Worm (Caenorhabditis elegans): ENCODE results near the gene C08B6.5.
A peak's percentile ranks its signal among the peaks of the same experiment; 100 is the strongest.

Gene C08B6.5

ce11 chrV:10096932-10097331, 20.6 kb upstream of the C08B6.5 start:
- TF ChIP-seq zag-1 (tag; optimal IDR thresholded peaks at IDR 0.05) (no peak), gmeb-1 (tag; optimal IDR thresholded peaks at IDR 0.05) (peak; percentile 33), fos-1 (tag; optimal IDR thresholded peaks at IDR 0.05) (peak; percentile 83), crh-2 (tag; optimal IDR thresholded peaks at IDR 0.05) (peak; percentile 32), nhr-129 (tag; optimal IDR thresholded peaks at IDR 0.05) (no peak), R02D3.7 (tag; optimal IDR thresholded peaks at IDR 0.05) (no peak)

- TF ChIP-seq elt-1 (tag; optimal IDR thresholded peaks at IDR 0.05) (no peak), elt-3 (tag; optimal IDR thresholded peaks at IDR 0.05) (no peak), mbf-1 (tag; optimal IDR thresholded peaks at IDR 0.05) (no peak), mab-5 (tag; optimal IDR thresholded peaks at IDR 0.05) (no peak), nhr-11 (tag; optimal IDR thresholded peaks at IDR 0.05) (no peak), gmeb-1 (tag; optimal IDR thresholded peaks at IDR 0.05) (no peak), egl-27 (tag; optimal IDR thresholded peaks at IDR 0.05) (no peak), peb-1 (tag; optimal IDR thresholded peaks at IDR 0.05) (no peak), lin-39 (tag; optimal IDR thresholded peaks at IDR 0.05) (no peak), sem-4 (tag; optimal IDR thresholded peaks at IDR 0.05) (no peak), sma-9 (GFP tag; optimal IDR thresholded peaks at IDR 0.05) (no peak), sma-9 (tag; optimal IDR thresholded peaks at IDR 0.05) (no peak)
These were observed 19.1 kb upstream of the C08B6.5 start, which contains the start of gene ugt-47 for ce11 chrV:10098429-10098828. Gene ugt-47 (minus strand): TSS chrV:10098597.

ce11 chrV:10101916-10102315, 15.6 kb upstream of the C08B6.5 start, which contains the start of gene C08B6.14:
Gene C08B6.14 (minus strand): TSS chrV:10102016.
- TF ChIP-seq ztf-11 (tag; optimal IDR thresholded peaks at IDR 0.05): no peak
- TF ChIP-seq nhr-237 (tag; optimal IDR thresholded peaks at IDR 0.05): no peak
- TF ChIP-seq nhr-11 (tag; optimal IDR thresholded peaks at IDR 0.05): no peak
- no peak for TF ChIP-seq unc-39 (tag; optimal IDR thresholded peaks at IDR 0.05)
- no peak for TF ChIP-seq skn-1 (tag; optimal IDR thresholded peaks at IDR 0.05)
- TF ChIP-seq nhr-25 (tag; optimal IDR thresholded peaks at IDR 0.05): no peak
- no peak for TF ChIP-seq nhr-23 (tag; optimal IDR thresholded peaks at IDR 0.05)
- TF ChIP-seq C34F6.9 (tag; optimal IDR thresholded peaks at IDR 0.05): no peak
- no peak for TF ChIP-seq ama-1 (optimal IDR thresholded peaks at IDR 0.05)
- no peak for TF ChIP-seq snpc-4 (tag; optimal IDR thresholded peaks at IDR 0.05)
- TF ChIP-seq mbf-1 (tag; optimal IDR thresholded peaks at IDR 0.05): no peak
- no peak for TF ChIP-seq unc-55 (GFP tag; optimal IDR thresholded peaks at IDR 0.05)
- TF ChIP-seq zag-1 (tag; optimal IDR thresholded peaks at IDR 0.05): no peak
- TF ChIP-seq nhr-129 (tag; optimal IDR thresholded peaks at IDR 0.05): no peak
- no peak for TF ChIP-seq blmp-1 (tag; optimal IDR thresholded peaks at IDR 0.05; ENCODE audit: insufficient read depth)

- TF ChIP-seq nhr-129 (tag; optimal IDR thresholded peaks at IDR 0.05) (peak; percentile 62), C34F6.9 (tag; optimal IDR thresholded peaks at IDR 0.05) (no peak), unc-55 (GFP tag; optimal IDR thresholded peaks at IDR 0.05) (no peak), gmeb-1 (tag; optimal IDR thresholded peaks at IDR 0.05) (no peak), zag-1 (tag; optimal IDR thresholded peaks at IDR 0.05) (no peak), snpc-4 (tag; optimal IDR thresholded peaks at IDR 0.05) (no peak), nhr-11 (tag; optimal IDR thresholded peaks at IDR 0.05) (no peak), nhr-6 (tag; optimal IDR thresholded peaks at IDR 0.05) (no peak), fos-1 (tag; optimal IDR thresholded peaks at IDR 0.05) (peak; percentile 16), mab-5 (tag; optimal IDR thresholded peaks at IDR 0.05) (no peak)
These were observed 13.8 kb upstream of the C08B6.5 start for ce11 chrV:10103811-10104210.

ce11 chrV:10104785-10105310, 12.7 kb upstream of the C08B6.5 start, which contains the start of gene ugt-17:
Gene ugt-17 (minus strand): TSS chrV:10104964.
- TF ChIP-seq sma-9 (GFP tag; optimal IDR thresholded peaks at IDR 0.05) (peak; percentile 54), sma-9 (tag; optimal IDR thresholded peaks at IDR 0.05) (no peak), crh-2 (tag; optimal IDR thresholded peaks at IDR 0.05) (peak; percentile 10), nhr-6 (tag; optimal IDR thresholded peaks at IDR 0.05) (no peak), fos-1 (tag; optimal IDR thresholded peaks at IDR 0.05) (peak; percentile 67)

- no peak for TF ChIP-seq crh-2 (tag; optimal IDR thresholded peaks at IDR 0.05)
- TF ChIP-seq blmp-1 (tag; optimal IDR thresholded peaks at IDR 0.05; ENCODE audit: insufficient read depth): no peak
- TF ChIP-seq unc-39 (tag; optimal IDR thresholded peaks at IDR 0.05): no peak
- no peak for TF ChIP-seq nhr-10 (tag; optimal IDR thresholded peaks at IDR 0.05)
- TF ChIP-seq ztf-11 (tag; optimal IDR thresholded peaks at IDR 0.05): no peak
- TF ChIP-seq egl-27 (tag; optimal IDR thresholded peaks at IDR 0.05): no peak
- no peak for TF ChIP-seq nhr-25 (tag; optimal IDR thresholded peaks at IDR 0.05)
- no peak for TF ChIP-seq dmd-4 (tag; optimal IDR thresholded peaks at IDR 0.05)
- no peak for TF ChIP-seq ceh-16 (tag; optimal IDR thresholded peaks at IDR 0.05)
- no peak for TF ChIP-seq fos-1 (tag; optimal IDR thresholded peaks at IDR 0.05)
- no peak for TF ChIP-seq elt-1 (tag; optimal IDR thresholded peaks at IDR 0.05)
- TF ChIP-seq lsy-2 (tag; optimal IDR thresholded peaks at IDR 0.05): no peak
- no peak for TF ChIP-seq Y55F3AM.14 (GFP tag; optimal IDR thresholded peaks at IDR 0.05)
- TF ChIP-seq sma-9 (GFP tag; optimal IDR thresholded peaks at IDR 0.05): no peak
- TF ChIP-seq sma-9 (tag; optimal IDR thresholded peaks at IDR 0.05): no peak
- TF ChIP-seq nhr-129 (tag; optimal IDR thresholded peaks at IDR 0.05): no peak
- no peak for TF ChIP-seq zag-1 (tag; optimal IDR thresholded peaks at IDR 0.05)
These were observed 12.2 kb upstream of the C08B6.5 start, which contains the start of gene C08B6.2 for ce11 chrV:10105412-10105811. Gene C08B6.2 (plus strand): TSS chrV:10105712.

Measured in whole organism, L2 larva.